1 fruit fly cellular context compared by ENCODE assay signal in genomic region chr3R:11216156-11216630, dm6.
TF ChIP-seq lines count a peak whose summit lies in the region.

Gene RpS25, minus strand, starts transcription at chr3R:11216287.
Gene CG4820, plus strand, starts transcription at chr3R:11216535.

TF ChIP-seq in whole organism, embryonic, 481 proteins besides CTCF, POLR2A, EP300 and RAD21 (continued from another document and continues in another):
- no peak; the same call in 1 of the 2 replicates for TF ChIP-seq Poxn (GFP tag; IDR thresholded peaks at IDR 0.05; lab: Robert Waterston, UW)
- TF ChIP-seq run (tag; optimal IDR thresholded peaks at IDR 0.05; lab: Kevin White, UChicago), result peak; percentile 84
- peak; percentile 86 for TF ChIP-seq luna (GFP tag; optimal IDR thresholded peaks at IDR 0.05; lab: Kevin White, UChicago)
- peak; percentile 78 for TF ChIP-seq jing (GFP tag; optimal IDR thresholded peaks at IDR 0.05; lab: Kevin White, UChicago)
- peak; percentile 84 for TF ChIP-seq HLH54F (GFP tag; optimal IDR thresholded peaks at IDR 0.05; lab: Kevin White, UChicago)
- TF ChIP-seq D19A (tag; optimal IDR thresholded peaks at IDR 0.05; lab: Kevin White, UChicago), result peak; percentile 65
- 0 out of 3 replicates have a peak, but pooled peaks have one; percentile 54 for TF ChIP-seq z (GFP tag; IDR thresholded peaks at IDR 0.05; lab: Robert Waterston, UW)
- peak; percentile 75 to 92 for TF ChIP-seq chif (GFP tag; optimal IDR thresholded peaks at IDR 0.05; lab: Kevin White, UChicago)
- TF ChIP-seq lov (optimal IDR thresholded peaks at IDR 0.05; lab: Kevin White, UChicago), result no peak
- TF ChIP-seq lov (GFP tag; IDR thresholded peaks at IDR 0.05; lab: Robert Waterston, UW), result peak; percentile 89
- TF ChIP-seq Dip3 (GFP tag; optimal IDR thresholded peaks at IDR 0.05; lab: Kevin White, UChicago), result peak; percentile 81
- TF ChIP-seq Mes4 (GFP tag; optimal IDR thresholded peaks at IDR 0.05; lab: Kevin White, UChicago), result peak; percentile 97
- TF ChIP-seq knrl (GFP tag; IDR thresholded peaks at IDR 0.05; lab: Robert Waterston, UW; ENCODE audit: partially characterized antibody), result peak; percentile 91
- TF ChIP-seq dpn (GFP tag; optimal IDR thresholded peaks at IDR 0.05; lab: Kevin White, UChicago), result peak; percentile 80 to 94
- peak; percentile 72 for TF ChIP-seq Kr (GFP tag; optimal IDR thresholded peaks at IDR 0.05; lab: Kevin White, UChicago)
- no peak for TF ChIP-seq jigr1 (GFP tag; IDR thresholded peaks at IDR 0.05; lab: Robert Waterston, UW)
- peak; percentile 70 for TF ChIP-seq Abd-B (GFP tag; optimal IDR thresholded peaks at IDR 0.05; lab: Kevin White, UChicago)
- peak; percentile 86 for TF ChIP-seq slbo (GFP tag; IDR thresholded peaks at IDR 0.05; lab: Robert Waterston, UW)
- TF ChIP-seq ken (GFP tag; IDR thresholded peaks at IDR 0.05; lab: Robert Waterston, UW), result peak; percentile 78
- TF ChIP-seq lilli (GFP tag; optimal IDR thresholded peaks at IDR 0.05; lab: Kevin White, UChicago), result peak; percentile 84
- TF ChIP-seq mam (GFP tag; optimal IDR thresholded peaks at IDR 0.05; lab: Kevin White, UChicago), result peak; percentile 76
- TF ChIP-seq CG1832 (GFP tag; optimal IDR thresholded peaks at IDR 0.05; lab: Kevin White, UChicago), result no peak
- TF ChIP-seq grn (GFP tag; optimal IDR thresholded peaks at IDR 0.05; lab: Kevin White, UChicago), result peak; percentile 76
- peak; percentile 83 for TF ChIP-seq CG4854 (GFP tag; optimal IDR thresholded peaks at IDR 0.05; lab: Kevin White, UChicago)
- peak; percentile 76 for TF ChIP-seq Antp (GFP tag; optimal IDR thresholded peaks at IDR 0.05; lab: Kevin White, UChicago)
- peak; percentile 86 for TF ChIP-seq CG31365 (tag; optimal IDR thresholded peaks at IDR 0.05; lab: Kevin White, UChicago)
- peak; percentile 78 for TF ChIP-seq CG2120 (GFP tag; optimal IDR thresholded peaks at IDR 0.05; lab: Kevin White, UChicago)
- peak; percentile 77 for TF ChIP-seq tap (tag; optimal IDR thresholded peaks at IDR 0.05; lab: Kevin White, UChicago)
- peak; percentile 64 for TF ChIP-seq ato (GFP tag; IDR thresholded peaks at IDR 0.05; lab: Robert Waterston, UW; ENCODE audit: partially characterized antibody)
- peak; percentile 94 for TF ChIP-seq odd (GFP tag; optimal IDR thresholded peaks at IDR 0.05; lab: Kevin White, UChicago)
- TF ChIP-seq sim (GFP tag; IDR thresholded peaks at IDR 0.05; lab: Robert Waterston, UW), result peak; percentile 71
- no peak for TF ChIP-seq Hr39 (optimal IDR thresholded peaks at IDR 0.05; lab: Kevin White, UChicago)
- TF ChIP-seq CG33213 (GFP tag; optimal IDR thresholded peaks at IDR 0.05; lab: Kevin White, UChicago), result peak; percentile 96
- peak; percentile 49 for TF ChIP-seq crol (GFP tag; IDR thresholded peaks at IDR 0.05; lab: Robert Waterston, UW)
- TF ChIP-seq pnt (GFP tag; optimal IDR thresholded peaks at IDR 0.05; lab: Kevin White, UChicago), result peak; percentile 28
- TF ChIP-seq exex (tag; optimal IDR thresholded peaks at IDR 0.05; lab: Kevin White, UChicago), result peak; percentile 69
- TF ChIP-seq zf30C (GFP tag; optimal IDR thresholded peaks at IDR 0.05; lab: Kevin White, UChicago), result peak; percentile 61
- peak; percentile 62 for TF ChIP-seq Adf1 (GFP tag; IDR thresholded peaks at IDR 0.05; lab: Robert Waterston, UW)
- TF ChIP-seq CG1603 (tag; optimal IDR thresholded peaks at IDR 0.05; lab: Kevin White, UChicago), result peak; percentile 97
- TF ChIP-seq MTF-1 (GFP tag; optimal IDR thresholded peaks at IDR 0.05; lab: Kevin White, UChicago; ENCODE audit: borderline replicate concordance), result peak; percentile 96
- peak; percentile 24 for TF ChIP-seq kay (GFP tag; optimal IDR thresholded peaks at IDR 0.05; lab: Kevin White, UChicago)
- peak; percentile 98 for TF ChIP-seq CG17186 (GFP tag; optimal IDR thresholded peaks at IDR 0.05; lab: Kevin White, UChicago)
- peak in 1 of 2 experiments; percentile 84 for TF ChIP-seq insv (GFP tag; optimal IDR thresholded peaks at IDR 0.05; lab: Kevin White, UChicago)
- TF ChIP-seq HmgD (GFP tag; optimal IDR thresholded peaks at IDR 0.05; lab: Kevin White, UChicago), result peak; percentile 90
- peak; percentile 76 for TF ChIP-seq CG10462 (GFP tag; optimal IDR thresholded peaks at IDR 0.05; lab: Kevin White, UChicago)
- TF ChIP-seq CG4424 (GFP tag; optimal IDR thresholded peaks at IDR 0.05; lab: Kevin White, UChicago), result peak; percentile 92
- TF ChIP-seq gcm (GFP tag; optimal IDR thresholded peaks at IDR 0.05; lab: Kevin White, UChicago), result peak; percentile 89
- peak; percentile 89 for TF ChIP-seq CG31441 (GFP tag; IDR thresholded peaks at IDR 0.05; lab: Robert Waterston, UW)
- TF ChIP-seq H15 (GFP tag; IDR thresholded peaks at IDR 0.05; lab: Robert Waterston, UW), result peak; percentile 81; the same call in 2 of the 3 replicates
- TF ChIP-seq CG3726 (GFP tag; IDR thresholded peaks at IDR 0.05; lab: Robert Waterston, UW), result no peak
- peak; percentile 65; the same call in 1 of the 2 replicates for TF ChIP-seq CG14667 (GFP tag; IDR thresholded peaks at IDR 0.05; lab: Robert Waterston, UW)
- TF ChIP-seq NFAT (GFP tag; IDR thresholded peaks at IDR 0.05; lab: Robert Waterston, UW), result peak; percentile 89
- TF ChIP-seq gce (GFP tag; IDR thresholded peaks at IDR 0.05; lab: Robert Waterston, UW), result peak; percentile 86; the same call in 2 of the 3 replicates
- TF ChIP-seq CG7839 (tag; optimal IDR thresholded peaks at IDR 0.05; lab: Kevin White, UChicago), result peak; percentile 86
- TF ChIP-seq CG11398 (GFP tag; optimal IDR thresholded peaks at IDR 0.05; lab: Kevin White, UChicago), result peak; percentile 92
- peak; percentile 92 for TF ChIP-seq CG12391 (tag; optimal IDR thresholded peaks at IDR 0.05; lab: Kevin White, UChicago)
- TF ChIP-seq CG10959 (GFP tag; IDR thresholded peaks at IDR 0.05; lab: Robert Waterston, UW), result peak; percentile 72
- 0 out of 2 replicates have a peak, but pooled peaks have one; percentile 15 for TF ChIP-seq aop (GFP tag; IDR thresholded peaks at IDR 0.05; lab: Robert Waterston, UW)
- TF ChIP-seq CG3847 (GFP tag; IDR thresholded peaks at IDR 0.05; lab: Robert Waterston, UW), result peak; percentile 95
- TF ChIP-seq CG11085 (GFP tag; IDR thresholded peaks at IDR 0.05; lab: Robert Waterston, UW), result peak; percentile 82
- peak; percentile 92 for TF ChIP-seq bigmax (GFP tag; optimal IDR thresholded peaks at IDR 0.05; lab: Kevin White, UChicago)
- peak; percentile 89 for TF ChIP-seq sna (GFP tag; IDR thresholded peaks at IDR 0.05; lab: Robert Waterston, UW; ENCODE audit: partially characterized antibody)
- peak; percentile 82 for TF ChIP-seq Oli (tag; optimal IDR thresholded peaks at IDR 0.05; lab: Kevin White, UChicago)
- TF ChIP-seq CG12659 (GFP tag; optimal IDR thresholded peaks at IDR 0.05; lab: Kevin White, UChicago), result peak; percentile 98
- peak; percentile 86 for TF ChIP-seq trh (GFP tag; optimal IDR thresholded peaks at IDR 0.05; lab: Kevin White, UChicago)
- peak; percentile 82 for TF ChIP-seq CG8388 (GFP tag; optimal IDR thresholded peaks at IDR 0.05; lab: Kevin White, UChicago)
- TF ChIP-seq CG17612 (GFP tag; IDR thresholded peaks at IDR 0.05; lab: Robert Waterston, UW), result peak; percentile 74
- peak; percentile 85 for TF ChIP-seq CG2202 (tag; optimal IDR thresholded peaks at IDR 0.05; lab: Kevin White, UChicago)
- peak; percentile 97 for TF ChIP-seq gfzf (GFP tag; optimal IDR thresholded peaks at IDR 0.05; lab: Kevin White, UChicago)
- TF ChIP-seq CG10431 (GFP tag; optimal IDR thresholded peaks at IDR 0.05; lab: Kevin White, UChicago), result peak; percentile 87
- peak; percentile 91 for TF ChIP-seq nerfin-1 (tag; optimal IDR thresholded peaks at IDR 0.05; lab: Kevin White, UChicago)
- peak; percentile 61 for TF ChIP-seq CG1602 (GFP tag; optimal IDR thresholded peaks at IDR 0.05; lab: Kevin White, UChicago)
- peak; percentile 98 for TF ChIP-seq mirr (GFP tag; optimal IDR thresholded peaks at IDR 0.05; lab: Kevin White, UChicago)
- peak; percentile 83 for TF ChIP-seq hbn (GFP tag; IDR thresholded peaks at IDR 0.05; lab: Robert Waterston, UW; ENCODE audit: partially characterized antibody)
- TF ChIP-seq CoRest (tag; optimal IDR thresholded peaks at IDR 0.05; lab: Kevin White, UChicago), result peak; percentile 85
- TF ChIP-seq esg (GFP tag; conservative IDR thresholded peaks at IDR 0.05; lab: Robert Waterston, UW), result peak; percentile 29; the same call in 1 of the 2 replicates
- peak; percentile 97 for TF ChIP-seq CG6765 (GFP tag; optimal IDR thresholded peaks at IDR 0.05; lab: Kevin White, UChicago)
- peak; percentile 75 for TF ChIP-seq CG7556 (GFP tag; optimal IDR thresholded peaks at IDR 0.05; lab: Kevin White, UChicago)
- peak; percentile 74 for TF ChIP-seq CG9932 (GFP tag; IDR thresholded peaks at IDR 0.05; lab: Robert Waterston, UW)
- peak; percentile 58 for TF ChIP-seq Chrac-16 (GFP tag; optimal IDR thresholded peaks at IDR 0.05; lab: Kevin White, UChicago)
- peak; percentile 58; the same call in 1 of the 2 replicates for TF ChIP-seq danr (GFP tag; IDR thresholded peaks at IDR 0.05; lab: Robert Waterston, UW)
- TF ChIP-seq Hr51 (GFP tag; optimal IDR thresholded peaks at IDR 0.05; lab: Kevin White, UChicago), result peak; percentile 84 to 86
- peak; percentile 86 for TF ChIP-seq unpg (GFP tag; optimal IDR thresholded peaks at IDR 0.05; lab: Kevin White, UChicago)
- TF ChIP-seq Xrp1 (GFP tag; IDR thresholded peaks at IDR 0.05; lab: Robert Waterston, UW), result peak; percentile 48; the same call in 1 of the 2 replicates
- peak; percentile 63 for TF ChIP-seq oc (tag; optimal IDR thresholded peaks at IDR 0.05; lab: Kevin White, UChicago)
- peak; percentile 73 for TF ChIP-seq row (GFP tag; IDR thresholded peaks at IDR 0.05; lab: Robert Waterston, UW)
- TF ChIP-seq phol (tag; optimal IDR thresholded peaks at IDR 0.05; lab: Kevin White, UChicago), result peak; percentile 100
- peak; percentile 82 for TF ChIP-seq CG7372 (GFP tag; IDR thresholded peaks at IDR 0.05; lab: Robert Waterston, UW)
- TF ChIP-seq Taf1 (GFP tag; IDR thresholded peaks at IDR 0.05; lab: Robert Waterston, UW), result peak; percentile 51; the same call in 1 of the 2 replicates
- TF ChIP-seq en (GFP tag; optimal IDR thresholded peaks at IDR 0.05; lab: Kevin White, UChicago), result peak; percentile 88
- peak; percentile 93 for TF ChIP-seq Dll (GFP tag; IDR thresholded peaks at IDR 0.05; lab: Robert Waterston, UW; ENCODE audit: partially characterized antibody)
- peak; percentile 84 for TF ChIP-seq dati (GFP tag; IDR thresholded peaks at IDR 0.05; lab: Robert Waterston, UW)
- TF ChIP-seq sd (tag; optimal IDR thresholded peaks at IDR 0.05; lab: Kevin White, UChicago), result peak; percentile 57
- TF ChIP-seq CG15011 (GFP tag; optimal IDR thresholded peaks at IDR 0.05; lab: Kevin White, UChicago), result peak; percentile 91
- TF ChIP-seq prd (optimal IDR thresholded peaks at IDR 0.05; lab: Kevin White, UChicago), result no peak
- peak; percentile 70 for TF ChIP-seq prd (GFP tag; IDR thresholded peaks at IDR 0.05; lab: Robert Waterston, UW)
- TF ChIP-seq tin (GFP tag; optimal IDR thresholded peaks at IDR 0.05; lab: Kevin White, UChicago), result peak; percentile 84
- TF ChIP-seq Ets97D (GFP tag; optimal IDR thresholded peaks at IDR 0.05; lab: Kevin White, UChicago), result peak; percentile 100
- TF ChIP-seq ind (GFP tag; optimal IDR thresholded peaks at IDR 0.05; lab: Kevin White, UChicago), result peak; percentile 72
- 0 out of 3 replicates have a peak, but pooled peaks have one; percentile 10 for TF ChIP-seq CG2199 (GFP tag; IDR thresholded peaks at IDR 0.05; lab: Robert Waterston, UW)
- peak; percentile 72 for TF ChIP-seq CG8281 (tag; optimal IDR thresholded peaks at IDR 0.05; lab: Kevin White, UChicago)
- TF ChIP-seq Ssrp (tag; optimal IDR thresholded peaks at IDR 0.05; lab: Kevin White, UChicago), result peak; percentile 81
- peak; percentile 71 for TF ChIP-seq Dek (tag; optimal IDR thresholded peaks at IDR 0.05; lab: Kevin White, UChicago)
- TF ChIP-seq disco-r (GFP tag; optimal IDR thresholded peaks at IDR 0.05; lab: Kevin White, UChicago), result peak; percentile 92
- peak; percentile 85 for TF ChIP-seq Fer2 (tag; optimal IDR thresholded peaks at IDR 0.05; lab: Kevin White, UChicago)
- TF ChIP-seq CG17385 (GFP tag; optimal IDR thresholded peaks at IDR 0.05; lab: Kevin White, UChicago), result peak; percentile 89
- peak; percentile 99 for TF ChIP-seq YL-1 (GFP tag; optimal IDR thresholded peaks at IDR 0.05; lab: Kevin White, UChicago)
- peak; percentile 78 for TF ChIP-seq Dref (GFP tag; IDR thresholded peaks at IDR 0.05; lab: Robert Waterston, UW)
- peak; percentile 2 for TF ChIP-seq pros (GFP tag; optimal IDR thresholded peaks at IDR 0.05; lab: Kevin White, UChicago)
- peak; percentile 88 for TF ChIP-seq CG34224 (GFP tag; IDR thresholded peaks at IDR 0.05; lab: Robert Waterston, UW; ENCODE audit: partially characterized antibody)
- peak; percentile 86 for TF ChIP-seq da (GFP tag; optimal IDR thresholded peaks at IDR 0.05; lab: Kevin White, UChicago)
- peak; percentile 54; the same call in 2 of the 3 replicates for TF ChIP-seq CG11560 (tag; IDR thresholded peaks at IDR 0.05; lab: Robert Waterston, UW)
- TF ChIP-seq CG13775 (GFP tag; optimal IDR thresholded peaks at IDR 0.05; lab: Kevin White, UChicago), result peak; percentile 97
- peak; percentile 79 for TF ChIP-seq stc (GFP tag; IDR thresholded peaks at IDR 0.05; lab: Robert Waterston, UW)
- 0 out of 2 replicates have a peak, but pooled peaks have one; percentile 37 for TF ChIP-seq CG4360 (GFP tag; IDR thresholded peaks at IDR 0.05; lab: Robert Waterston, UW)
- TF ChIP-seq maf-S (GFP tag; optimal IDR thresholded peaks at IDR 0.05; lab: Kevin White, UChicago), result peak; percentile 88
- peak; percentile 93 for TF ChIP-seq Rfx (GFP tag; IDR thresholded peaks at IDR 0.05; lab: Robert Waterston, UW)
- peak; percentile 95 for TF ChIP-seq CG17912 (GFP tag; optimal IDR thresholded peaks at IDR 0.05; lab: Kevin White, UChicago)
- TF ChIP-seq bsh (GFP tag; optimal IDR thresholded peaks at IDR 0.05; lab: Kevin White, UChicago), result peak; percentile 36 to 81
- peak in 1 of 2 experiments; percentile 66 for TF ChIP-seq crp (GFP tag; optimal IDR thresholded peaks at IDR 0.05; lab: Kevin White, UChicago)
- peak; percentile 96 for TF ChIP-seq CG13624 (GFP tag; optimal IDR thresholded peaks at IDR 0.05; lab: Kevin White, UChicago)
- peak; percentile 62 for TF ChIP-seq CG31388 (GFP tag; optimal IDR thresholded peaks at IDR 0.05; lab: Kevin White, UChicago)
- peak; percentile 95 for TF ChIP-seq kni (GFP tag; optimal IDR thresholded peaks at IDR 0.05; lab: Kevin White, UChicago)
- peak; percentile 39 for TF ChIP-seq CG7745 (tag; optimal IDR thresholded peaks at IDR 0.05; lab: Kevin White, UChicago)
- TF ChIP-seq abd-A (tag; optimal IDR thresholded peaks at IDR 0.05; lab: Kevin White, UChicago), result no peak
- TF ChIP-seq hkb (optimal IDR thresholded peaks at IDR 0.05; lab: Kevin White, UChicago), result peak; percentile 92
- TF ChIP-seq hkb (GFP tag; IDR thresholded peaks at IDR 0.05; lab: Robert Waterston, UW), result peak; percentile 90
- peak; percentile 99 for TF ChIP-seq Med (GFP tag; lab: Kevin White, UChicago)
